Worm (Caenorhabditis elegans): ENCODE measurements around the gene rsp-1.

The rsp-1 gene

DNA sequence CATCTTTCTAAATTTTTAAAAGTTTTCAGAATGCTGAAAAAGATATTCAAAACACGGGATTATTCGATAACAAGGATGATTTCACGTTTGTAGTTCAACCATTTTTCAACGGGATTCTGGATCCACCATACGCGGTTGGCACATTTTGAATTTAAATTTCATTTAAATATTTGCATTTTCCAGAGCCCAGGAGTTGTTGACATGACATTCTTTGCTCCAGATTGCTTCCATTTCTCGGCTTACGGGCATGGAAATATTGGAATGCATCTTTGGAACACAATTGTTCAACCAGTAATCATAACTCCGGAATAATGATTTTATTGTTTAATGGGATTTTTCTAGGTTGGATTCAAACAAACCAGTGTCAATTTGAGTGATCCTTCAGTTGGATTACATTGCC lies 2.3 kb upstream of the rsp-1 start:
- no peak for TF ChIP-seq mab-5 (tag; optimal IDR thresholded peaks at IDR 0.05)
- no peak for TF ChIP-seq snpc-4 (tag; optimal IDR thresholded peaks at IDR 0.05)
- no peak for TF ChIP-seq sem-4 (tag; optimal IDR thresholded peaks at IDR 0.05)
- no peak for TF ChIP-seq alr-1 (tag; optimal IDR thresholded peaks at IDR 0.05)
- no peak for TF ChIP-seq nhr-77 (tag; optimal IDR thresholded peaks at IDR 0.05)
- no peak for TF ChIP-seq mdl-1 (tag; optimal IDR thresholded peaks at IDR 0.05)
- no peak for TF ChIP-seq lin-11 (tag; optimal IDR thresholded peaks at IDR 0.05)
- no peak for TF ChIP-seq crh-2 (tag; optimal IDR thresholded peaks at IDR 0.05)
- TF ChIP-seq ama-1 (optimal IDR thresholded peaks at IDR 0.05) = no peak
- no peak for TF ChIP-seq gmeb-1 (tag; optimal IDR thresholded peaks at IDR 0.05)
- TF ChIP-seq lsy-2 (tag; optimal IDR thresholded peaks at IDR 0.05) = no peak
- TF ChIP-seq blmp-1 (tag; optimal IDR thresholded peaks at IDR 0.05; ENCODE audit: insufficient read depth) = no peak
- TF ChIP-seq ZK546.5 (tag; optimal IDR thresholded peaks at IDR 0.05) = no peak
- TF ChIP-seq skn-1 (tag; optimal IDR thresholded peaks at IDR 0.05) = no peak

DNA sequence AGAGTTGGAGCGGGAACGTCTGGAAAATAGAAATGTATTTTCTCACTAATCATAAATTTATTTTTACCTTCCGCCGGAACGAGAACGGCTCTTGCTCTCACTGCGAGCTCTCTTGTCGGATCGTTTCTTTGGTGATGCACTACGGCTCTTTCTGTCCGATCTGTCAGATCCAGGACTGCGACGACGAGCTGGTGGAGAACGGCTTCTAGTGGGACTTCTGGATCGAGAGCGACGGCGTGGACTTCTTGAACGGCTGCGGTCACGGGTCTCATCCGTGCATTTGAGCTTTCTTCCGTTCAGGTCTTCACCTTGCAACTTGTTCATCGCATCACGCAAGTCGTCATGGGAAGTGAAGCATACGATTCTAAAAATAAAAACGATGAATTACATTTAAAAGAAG lies 1.4 kb upstream of the rsp-1 start:
- TF ChIP-seq ztf-11 (tag; optimal IDR thresholded peaks at IDR 0.05) = no peak
- no peak for TF ChIP-seq nhr-6 (tag; optimal IDR thresholded peaks at IDR 0.05)
- TF ChIP-seq lsy-2 (tag; optimal IDR thresholded peaks at IDR 0.05) = no peak
- TF ChIP-seq crh-2 (tag; optimal IDR thresholded peaks at IDR 0.05) = no peak
- TF ChIP-seq fos-1 (tag; optimal IDR thresholded peaks at IDR 0.05) = no peak
- TF ChIP-seq nhr-77 (tag; optimal IDR thresholded peaks at IDR 0.05) = no peak
- no peak for TF ChIP-seq unc-62 (GFP tag; optimal IDR thresholded peaks at IDR 0.05)
- no peak for TF ChIP-seq sma-3 (GFP tag; optimal IDR thresholded peaks at IDR 0.05)
- TF ChIP-seq unc-39 (tag; optimal IDR thresholded peaks at IDR 0.05) = no peak
- TF ChIP-seq nhr-129 (tag; optimal IDR thresholded peaks at IDR 0.05) = no peak
- TF ChIP-seq ztf-4 (tag; optimal IDR thresholded peaks at IDR 0.05) = no peak
- TF ChIP-seq mbf-1 (tag; optimal IDR thresholded peaks at IDR 0.05) = no peak
- no peak for TF ChIP-seq peb-1 (tag; optimal IDR thresholded peaks at IDR 0.05)
- TF ChIP-seq elt-1 (tag; optimal IDR thresholded peaks at IDR 0.05) = no peak
- no peak for TF ChIP-seq ceh-82 (tag; optimal IDR thresholded peaks at IDR 0.05)

DNA sequence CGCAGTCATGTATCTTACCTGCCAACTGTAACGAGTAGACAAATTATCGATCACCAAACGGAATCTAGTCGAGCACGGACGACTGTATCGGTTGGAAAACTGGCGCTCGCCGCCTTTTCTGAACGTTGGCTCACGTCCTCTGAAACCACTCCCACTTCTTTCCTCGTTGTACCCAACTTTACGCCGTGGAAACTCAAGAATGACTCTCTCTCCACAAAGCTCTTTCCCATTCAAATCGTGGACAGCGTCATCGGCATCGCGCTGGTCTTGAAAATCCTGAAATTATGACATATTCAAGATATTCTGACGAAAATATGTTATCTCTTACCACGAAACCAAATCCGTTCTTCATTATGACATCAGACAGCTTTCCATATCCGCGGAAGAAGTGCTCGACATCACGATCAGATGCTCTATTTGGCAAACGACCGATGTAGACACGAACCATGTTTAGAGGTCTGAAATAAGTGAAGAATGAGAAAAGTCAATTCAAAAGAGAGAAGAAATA lies 610 bp upstream of the rsp-1 start, which contains the start of gene rsp-2:
TSS of gene rsp-2 (minus strand) at position 458 of the 508 bp plus-strand sequence.
- no peak for TF ChIP-seq blmp-1 (tag; optimal IDR thresholded peaks at IDR 0.05; ENCODE audit: insufficient read depth)
- TF ChIP-seq ztf-1 (GFP tag; conservative IDR thresholded peaks at IDR 0.05) = no peak
- TF ChIP-seq nhr-12 (tag; optimal IDR thresholded peaks at IDR 0.05) = no peak
- no peak for TF ChIP-seq Y55F3AM.14 (GFP tag; optimal IDR thresholded peaks at IDR 0.05)
- no peak for TF ChIP-seq zag-1 (tag; optimal IDR thresholded peaks at IDR 0.05)
- no peak for TF ChIP-seq unc-62 (GFP tag; optimal IDR thresholded peaks at IDR 0.05)
- TF ChIP-seq sma-3 (GFP tag; optimal IDR thresholded peaks at IDR 0.05) = no peak
- no peak for TF ChIP-seq sem-4 (tag; optimal IDR thresholded peaks at IDR 0.05)
- no peak for TF ChIP-seq peb-1 (tag; optimal IDR thresholded peaks at IDR 0.05)
- no peak for TF ChIP-seq ZK546.5 (tag; optimal IDR thresholded peaks at IDR 0.05)
- TF ChIP-seq lin-39 (tag; optimal IDR thresholded peaks at IDR 0.05) = no peak
- TF ChIP-seq nhr-129 (tag; optimal IDR thresholded peaks at IDR 0.05) = no peak
- TF ChIP-seq snpc-4 (tag; optimal IDR thresholded peaks at IDR 0.05) = no peak
- no peak for TF ChIP-seq C34F6.9 (tag; optimal IDR thresholded peaks at IDR 0.05)

DNA sequence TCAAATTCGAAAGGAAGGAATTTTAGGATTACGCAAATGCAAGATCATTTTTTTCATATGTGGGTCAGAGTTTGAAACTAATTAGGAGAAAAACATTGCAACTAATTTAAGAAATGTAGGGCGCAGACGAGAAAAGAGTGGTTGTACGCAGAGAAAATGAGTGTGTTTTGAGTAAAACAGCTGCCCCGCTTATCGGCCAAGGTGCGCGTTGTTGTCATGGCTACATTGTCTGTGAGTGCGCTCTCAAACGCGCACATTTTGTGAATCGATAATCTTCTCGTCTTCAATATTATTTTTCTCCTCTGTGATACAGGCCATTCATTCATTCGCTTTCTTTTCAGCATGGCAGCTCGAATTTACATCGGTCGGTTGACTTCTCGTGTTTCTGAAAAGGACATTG lies 477 bp downstream of the rsp-1 start:
- TF ChIP-seq ama-1 (optimal IDR thresholded peaks at IDR 0.05) = no peak
- peak; percentile 43 for TF ChIP-seq lin-11 (tag; optimal IDR thresholded peaks at IDR 0.05)

DNA sequence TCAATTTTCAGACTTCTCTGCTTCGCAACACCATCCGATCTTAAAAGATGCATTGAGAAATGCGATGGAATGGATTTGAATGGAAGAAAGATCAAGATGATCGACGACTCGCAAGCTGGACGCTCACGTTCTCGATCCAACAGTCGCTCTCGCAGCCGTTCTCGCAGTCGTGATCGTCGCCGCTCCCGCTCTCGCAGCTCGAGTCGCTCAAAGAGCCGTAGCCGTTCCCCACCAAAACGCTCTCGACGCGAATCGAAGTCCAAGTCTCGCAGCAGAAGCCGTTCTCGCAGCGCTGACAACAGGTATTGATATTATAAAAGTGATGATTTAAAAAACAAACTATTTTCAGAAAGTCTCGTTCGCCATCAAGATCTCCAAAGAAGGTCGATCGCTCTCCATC lies 2.0 kb downstream of the rsp-1 start:
- no peak for TF ChIP-seq F13H6.1 (tag; optimal IDR thresholded peaks at IDR 0.05)
- no peak for TF ChIP-seq snpc-4 (tag; optimal IDR thresholded peaks at IDR 0.05)
- no peak for TF ChIP-seq ztf-4 (tag; optimal IDR thresholded peaks at IDR 0.05)
- TF ChIP-seq elt-3 (tag; optimal IDR thresholded peaks at IDR 0.05) = no peak
- no peak for TF ChIP-seq fos-1 (tag; optimal IDR thresholded peaks at IDR 0.05)
- no peak for TF ChIP-seq peb-1 (tag; optimal IDR thresholded peaks at IDR 0.05)

DNA sequence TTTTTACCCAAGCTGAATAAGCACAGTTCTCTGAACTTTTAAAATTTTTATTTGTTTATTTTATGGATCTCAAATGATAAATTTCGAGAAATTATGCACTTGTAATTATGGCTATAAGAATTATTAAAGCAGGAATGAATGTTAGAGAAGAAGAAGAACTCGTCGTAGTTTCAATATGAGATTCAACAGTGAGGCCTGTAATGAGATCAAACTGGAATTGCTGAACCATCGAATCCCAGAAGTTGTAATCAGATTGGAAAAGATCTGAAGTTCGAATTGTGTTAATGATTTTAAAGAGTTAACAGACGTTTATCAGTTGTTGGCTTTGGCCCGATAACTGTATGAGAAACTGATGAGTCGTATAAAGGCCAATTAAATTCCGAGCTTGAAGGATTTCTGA lies 2.6 kb downstream of the rsp-1 start:
- no peak for TF ChIP-seq gmeb-1 (tag; optimal IDR thresholded peaks at IDR 0.05)
- TF ChIP-seq unc-39 (tag; optimal IDR thresholded peaks at IDR 0.05) = no peak
- no peak for TF ChIP-seq nhr-129 (tag; optimal IDR thresholded peaks at IDR 0.05)
- no peak for TF ChIP-seq nhr-237 (tag; optimal IDR thresholded peaks at IDR 0.05)
- TF ChIP-seq nhr-12 (tag; optimal IDR thresholded peaks at IDR 0.05) = no peak
- no peak for TF ChIP-seq nhr-11 (tag; optimal IDR thresholded peaks at IDR 0.05)
- TF ChIP-seq mdl-1 (tag; optimal IDR thresholded peaks at IDR 0.05) = no peak
- no peak for TF ChIP-seq mab-5 (tag; optimal IDR thresholded peaks at IDR 0.05)
- TF ChIP-seq peb-1 (tag; optimal IDR thresholded peaks at IDR 0.05) = no peak
- no peak for TF ChIP-seq nhr-21 (tag; optimal IDR thresholded peaks at IDR 0.05)
- no peak for TF ChIP-seq egl-27 (tag; optimal IDR thresholded peaks at IDR 0.05)
